Fruit fly (Drosophila melanogaster) whole organism, embryonic: ENCODE measurements around the gene CG7878.

Experiments
- CG10274 ChIP-seq: fragments of 200-800 bp; sonication (Bioruptor generic); optimal IDR thresholded peaks from 3 replicates; lab custom pipeline; 2017; ENCODE audit warnings: missing biosample characterization, mild to moderate bottlenecking, missing genetic modification characterization
- CG11093 ChIP-seq: fragments of 200-800 bp; sonication (Bioruptor generic); IDR thresholded peaks from 3 replicates; pipeline ENCODE4 v1.3.6; 2022; ENCODE audit warnings: missing biosample characterization, missing genetic modification characterization
- CG12659 ChIP-seq: fragments of 200-800 bp; sonication (Bioruptor generic); optimal IDR thresholded peaks from 3 replicates; lab custom pipeline; 2017; ENCODE audit warnings: mild to moderate bottlenecking, missing biosample characterization, missing genetic modification reagents, missing genetic modification characterization
- CG13775 ChIP-seq: fragments of 200-800 bp; sonication (Bioruptor generic); optimal IDR thresholded peaks from 3 replicates; lab custom pipeline; 2017; ENCODE audit warnings: missing biosample characterization, mild to moderate bottlenecking, missing genetic modification characterization
- CG14710 ChIP-seq: fragments of 200-800 bp; sonication (Bioruptor generic); optimal IDR thresholded peaks from 3 replicates; lab custom pipeline; 2019; ENCODE audit warnings: missing biosample characterization, mild to moderate bottlenecking, missing genetic modification characterization, moderate library complexity
- CG14860 ChIP-seq: fragments of 200-800 bp; sonication (Bioruptor generic); IDR thresholded peaks from 3 replicates; pipeline ENCODE4 v1.3.6; 2022; ENCODE audit warnings: missing biosample characterization, missing genetic modification characterization; ENCODE audit not compliant: partially characterized antibody
- CG15601 ChIP-seq: fragments of 200-800 bp; sonication (Bioruptor generic); optimal IDR thresholded peaks from 3 replicates; lab custom pipeline; 2019; ENCODE audit warnings: missing biosample characterization, mild to moderate bottlenecking, missing genetic modification characterization, moderate library complexity
- CG1603 ChIP-seq: fragments of 200-800 bp; sonication (Bioruptor generic); optimal IDR thresholded peaks from 2 replicates; lab custom pipeline; 2019; ENCODE audit warnings: missing biosample characterization, mild to moderate bottlenecking, missing genetic modification characterization, moderate library complexity
- CG16779 ChIP-seq: fragments of 200-800 bp; sonication (Bioruptor generic); IDR thresholded peaks from 2 replicates; pipeline ENCODE4 v1.3.6; 2022; ENCODE audit warnings: missing biosample characterization, missing genetic modification characterization
- CG17612 ChIP-seq: fragments of 200-800 bp; sonication (Bioruptor generic); IDR thresholded peaks from 2 replicates; pipeline ENCODE4 v1.3.6; 2022; ENCODE audit warnings: missing biosample characterization, missing genetic modification characterization
- CG18764 ChIP-seq: fragments of 200-800 bp; sonication (Bioruptor generic); optimal IDR thresholded peaks from 3 replicates; lab custom pipeline; 2016; ENCODE audit warnings: missing biosample characterization, missing genetic modification characterization
- CG31388 ChIP-seq: fragments of 200-800 bp; sonication (Bioruptor generic); optimal IDR thresholded peaks from 2 replicates; lab custom pipeline; 2016; ENCODE audit warnings: missing biosample characterization, missing genetic modification characterization
- CG34422 ChIP-seq: fragments of 200-800 bp; sonication (Bioruptor generic); IDR thresholded peaks from 3 replicates; pipeline ENCODE4 v1.3.6; 2022; ENCODE audit warnings: missing biosample characterization, missing genetic modification characterization
- CG4328 ChIP-seq: fragments of 200-800 bp; sonication (Bioruptor generic); optimal IDR thresholded peaks from 3 replicates; lab custom pipeline; 2017; ENCODE audit warnings: missing biosample characterization, missing genetic modification reagents, missing genetic modification characterization
- CG6175 ChIP-seq: fragments of 200-800 bp; sonication (Bioruptor generic); IDR thresholded peaks from 3 replicates; pipeline ENCODE4 v1.3.6; 2022; ENCODE audit warnings: missing biosample characterization, missing genetic modification characterization
- CG6813 ChIP-seq: fragments of 200-800 bp; sonication (Bioruptor generic); optimal IDR thresholded peaks from 2 replicates; lab custom pipeline; 2017; ENCODE audit warnings: missing biosample characterization, missing genetic modification characterization, mild to moderate bottlenecking, moderate library complexity, missing genetic modification reagents
- CG7271 ChIP-seq: fragments of 200-800 bp; sonication (Bioruptor generic); optimal IDR thresholded peaks from 2 replicates; lab custom pipeline; 2018; ENCODE audit warnings: missing biosample characterization, mild to moderate bottlenecking, missing genetic modification characterization, moderate library complexity
- CG7839 ChIP-seq: fragments of 200-800 bp; sonication (Bioruptor generic); optimal IDR thresholded peaks from 3 replicates; lab custom pipeline; 2018; ENCODE audit warnings: missing biosample characterization, mild to moderate bottlenecking, missing genetic modification characterization, moderate library complexity
- CG9797 ChIP-seq: fragments of 200-800 bp; sonication (Bioruptor generic); optimal IDR thresholded peaks from 3 replicates; lab custom pipeline; 2018; ENCODE audit warnings: missing biosample characterization, mild to moderate bottlenecking, missing genetic modification characterization
- D19A ChIP-seq: fragments of 200-800 bp; optimal IDR thresholded peaks from 3 replicates; lab custom pipeline; 2019; ENCODE audit warnings: missing biosample characterization, mild to moderate bottlenecking, missing genetic modification characterization, moderate library complexity
- HmgD ChIP-seq: fragments of 200-800 bp; sonication (Bioruptor generic); optimal IDR thresholded peaks from 3 replicates; lab custom pipeline; 2016; ENCODE audit warnings: missing biosample characterization, missing genetic modification characterization
- Hr78 ChIP-seq, 2 experiments: fragments of 200-800 bp in 1 of 2; fragments of >200 bp in 1 of 2; sonication (Bioruptor generic) in 1 of 2; optimal IDR thresholded peaks; 2 replicates each; lab custom pipeline; 2017 to 2019; ENCODE audit warnings: missing biosample characterization in 2 of 2, missing genetic modification characterization in 2 of 2, mild to moderate bottlenecking in 1 of 2, moderate library complexity in 1 of 2
- Jarid2 ChIP-seq: fragments of 200-800 bp; sonication (Bioruptor generic); optimal IDR thresholded peaks from 3 replicates; lab custom pipeline; 2017; ENCODE audit warnings: mild to moderate bottlenecking, missing biosample characterization, missing genetic modification reagents, missing genetic modification characterization
- Lpt ChIP-seq: fragments of >200 bp; optimal IDR thresholded peaks from 2 replicates; lab custom pipeline; 2018; ENCODE audit warnings: missing biosample characterization, missing genetic modification characterization
- NFAT ChIP-seq: fragments of 200-800 bp; sonication (Bioruptor generic); IDR thresholded peaks from 2 replicates; pipeline ENCODE4 v1.3.6; 2022; ENCODE audit warnings: missing biosample characterization, missing genetic modification characterization
- PHDP ChIP-seq: fragments of 200-800 bp; sonication (Bioruptor generic); optimal IDR thresholded peaks from 3 replicates; lab custom pipeline; 2018; ENCODE audit warnings: missing biosample characterization, mild to moderate bottlenecking, missing genetic modification characterization, moderate library complexity
- Sin3A ChIP-seq: fragments of >200 bp; optimal IDR thresholded peaks from 2 replicates; lab custom pipeline; 2018
- TFAM ChIP-seq: fragments of 200-800 bp; sonication (Bioruptor generic); optimal IDR thresholded peaks from 2 replicates; lab custom pipeline; 2017; ENCODE audit warnings: missing biosample characterization, missing genetic modification characterization, inconsistent platforms
- amos ChIP-seq: fragments of 200-800 bp; sonication (Bioruptor generic); IDR thresholded peaks from 2 replicates; pipeline ENCODE4 v1.3.6; 2022; ENCODE audit warnings: missing biosample characterization, missing genetic modification characterization; ENCODE audit not compliant: partially characterized antibody
- cg ChIP-seq: fragments of 200-800 bp; sonication (Bioruptor generic); optimal IDR thresholded peaks from 3 replicates; lab custom pipeline; 2019; ENCODE audit warnings: missing biosample characterization, mild to moderate bottlenecking, missing genetic modification characterization, moderate library complexity
- croc ChIP-seq: fragments of 200-800 bp; sonication (Bioruptor generic); conservative IDR thresholded peaks from 3 replicates; pipeline ENCODE4 v1.3.6; 2022; ENCODE audit warnings: missing biosample characterization, missing genetic modification characterization
- dan ChIP-seq: fragments of 200-800 bp; sonication (Bioruptor generic); IDR thresholded peaks from 2 replicates; pipeline ENCODE4 v1.3.6; 2022; ENCODE audit warnings: missing biosample characterization, missing genetic modification characterization
- dmrt99B ChIP-seq: fragments of 200-800 bp; sonication (Bioruptor generic); optimal IDR thresholded peaks from 2 replicates; lab custom pipeline; 2018; ENCODE audit warnings: missing biosample characterization, mild to moderate bottlenecking, missing genetic modification characterization, moderate library complexity
- fru ChIP-seq: fragments of >200 bp; optimal IDR thresholded peaks from 2 replicates; lab custom pipeline; 2017
- gfzf ChIP-seq: fragments of 200-800 bp; sonication (Bioruptor generic); optimal IDR thresholded peaks from 2 replicates; lab custom pipeline; 2016; ENCODE audit warnings: missing biosample characterization, mild to moderate bottlenecking, missing genetic modification characterization, moderate library complexity
- her ChIP-seq: fragments of 200-800 bp; sonication (Bioruptor generic); optimal IDR thresholded peaks from 2 replicates; lab custom pipeline; 2016; ENCODE audit warnings: missing biosample characterization, missing genetic modification characterization
- inv ChIP-seq: fragments of 200-800 bp; sonication (Bioruptor generic); IDR thresholded peaks from 2 replicates; pipeline ENCODE4 v1.3.6; 2022; ENCODE audit warnings: missing biosample characterization, missing genetic modification characterization; ENCODE audit not compliant: partially characterized antibody
- mirr ChIP-seq: fragments of 200-800 bp; sonication (Bioruptor generic); optimal IDR thresholded peaks from 3 replicates; lab custom pipeline; 2018; ENCODE audit warnings: missing biosample characterization, mild to moderate bottlenecking, missing genetic modification characterization
- mld ChIP-seq: fragments of 200-800 bp; sonication (Bioruptor generic); IDR thresholded peaks from 3 replicates; pipeline ENCODE4 v1.3.6; 2022; ENCODE audit warnings: missing biosample characterization, missing genetic modification characterization; ENCODE audit not compliant: partially characterized antibody
- nerfin-1 ChIP-seq: fragments of 200-800 bp; sonication (Bioruptor generic); optimal IDR thresholded peaks from 3 replicates; lab custom pipeline; 2019; ENCODE audit warnings: missing biosample characterization, mild to moderate bottlenecking, missing genetic modification characterization, moderate library complexity
- p53 ChIP-seq: fragments of 200-800 bp; sonication (Bioruptor generic); optimal IDR thresholded peaks from 2 replicates; lab custom pipeline; 2016; ENCODE audit warnings: missing biosample characterization, missing genetic modification characterization
- pan ChIP-seq, 4 experiments: fragments of >200 bp in 3 of 4; fragments of 200-800 bp in 1 of 4; sonication (Bioruptor generic) in 1 of 4; optimal IDR thresholded peaks in 3 of 4; IDR thresholded peaks in 1 of 4; 2 replicates each; pipeline versions ENCODE4 v1.3.6 to Lab custom; 2017 to 2022; ENCODE audit warnings: missing biosample characterization in 2 of 4, missing genetic modification characterization in 2 of 4, mixed read lengths in 1 of 4
- pho ChIP-seq: fragments of 200-800 bp; sonication (Bioruptor generic); optimal IDR thresholded peaks from 2 replicates; lab custom pipeline; 2016; ENCODE audit warnings: missing biosample characterization, missing genetic modification characterization
- pnt ChIP-seq: fragments of 200-800 bp; sonication (Bioruptor generic); optimal IDR thresholded peaks from 3 replicates; lab custom pipeline; 2016; ENCODE audit warnings: missing biosample characterization, missing genetic modification characterization
- psq ChIP-seq: fragments of 200-800 bp; sonication (Bioruptor generic); optimal IDR thresholded peaks from 2 replicates; lab custom pipeline; 2017; ENCODE audit warnings: missing biosample characterization, missing genetic modification characterization
- rib ChIP-seq: fragments of 200-800 bp; sonication (Bioruptor generic); IDR thresholded peaks from 2 replicates; pipeline ENCODE4 v1.3.6; 2022; ENCODE audit warnings: missing biosample characterization, missing genetic modification characterization
- run ChIP-seq: fragments of 200-800 bp; sonication (Bioruptor generic); optimal IDR thresholded peaks from 3 replicates; lab custom pipeline; 2018; ENCODE audit warnings: missing biosample characterization, mild to moderate bottlenecking, missing genetic modification characterization
- sens-2 ChIP-seq: fragments of 200-800 bp; sonication (Bioruptor generic); IDR thresholded peaks from 2 replicates; pipeline ENCODE4 v1.3.6; 2022; ENCODE audit warnings: missing biosample characterization, missing genetic modification characterization

The CG7878 gene

dm6 chr3R:8122198-8122970 is at the start of gene CG7878 (continued):
- TF ChIP-seq CG9797 (GFP tag; lab: Kevin White, UChicago) = peak; percentile 6
- TF ChIP-seq sens-2 = no peak
- peak; percentile 46 for TF ChIP-seq Sin3A
- no peak for TF ChIP-seq pan (optimal IDR thresholded peaks at IDR 0.05; lab: Kevin White, UChicago)
- TF ChIP-seq pan (GFP tag; optimal IDR thresholded peaks at IDR 0.05 in 1 of 2, IDR thresholded peaks at IDR 0.05 in 1 of 2) = peak in 1 of 2 experiments; percentile 19
- TF ChIP-seq CG12659 (GFP tag; lab: Kevin White, UChicago) = peak; percentile 81
- TF ChIP-seq CG10274 = no peak
- peak; percentile 29 for TF ChIP-seq dmrt99B
- TF ChIP-seq CG31388 (GFP tag; lab: Kevin White, UChicago) = no peak
- no peak for TF ChIP-seq Lpt
- TF ChIP-seq amos (GFP tag; lab: Robert Waterston, UW) = peak; percentile 80; the same call in 1 of the 2 replicates
- TF ChIP-seq CG6813 = no peak
- no peak for TF ChIP-seq run (tag; lab: Kevin White, UChicago)
- peak; percentile 64; the same call in 1 of the 2 replicates for TF ChIP-seq inv
- no peak for TF ChIP-seq fru (lab: Kevin White, UChicago)
- TF ChIP-seq CG14710 (tag; lab: Kevin White, UChicago) = peak; percentile 54
- peak; percentile 30 for TF ChIP-seq pnt (GFP tag; lab: Kevin White, UChicago)
- no peak for TF ChIP-seq CG6175 (GFP tag; lab: Robert Waterston, UW)
- TF ChIP-seq CG4328 (GFP tag; lab: Kevin White, UChicago) = peak; percentile 25
- no peak for TF ChIP-seq CG11093
- peak; percentile 55 for TF ChIP-seq D19A
- peak; percentile 20 for TF ChIP-seq her (GFP tag; lab: Kevin White, UChicago)
- TF ChIP-seq p53 (GFP tag; lab: Kevin White, UChicago) = no peak
- TF ChIP-seq CG7271 (tag; lab: Kevin White, UChicago) = no peak
- peak; percentile 26 for TF ChIP-seq PHDP (tag; lab: Kevin White, UChicago)
- TF ChIP-seq CG16779 (GFP tag; lab: Robert Waterston, UW) = no peak
- TF ChIP-seq mirr (GFP tag; lab: Kevin White, UChicago) = peak; percentile 2
- TF ChIP-seq CG17612 (GFP tag; lab: Robert Waterston, UW) = no peak
- peak; percentile 56 for TF ChIP-seq CG7839 (tag; lab: Kevin White, UChicago)
- TF ChIP-seq HmgD = peak; percentile 14
- TF ChIP-seq TFAM (GFP tag; lab: Kevin White, UChicago) = no peak
- no peak for TF ChIP-seq CG18764 (GFP tag; lab: Kevin White, UChicago)
- TF ChIP-seq CG34422 = peak; percentile 58; the same call in 1 of the 3 replicates
- no peak for TF ChIP-seq croc
- no peak for TF ChIP-seq rib (GFP tag; lab: Robert Waterston, UW)
- 0 out of 3 replicates have a peak, but pooled peaks have one; percentile 28 for TF ChIP-seq mld (GFP tag; lab: Robert Waterston, UW)
- peak; percentile 61 for TF ChIP-seq CG14860
- no peak for TF ChIP-seq Jarid2 (GFP tag; lab: Kevin White, UChicago)
- peak; percentile 76 for TF ChIP-seq NFAT
- no peak for TF ChIP-seq Hr78 (GFP tag; optimal IDR thresholded peaks at IDR 0.05; lab: Kevin White, UChicago)
- peak; percentile 37 for TF ChIP-seq CG1603
- TF ChIP-seq cg (GFP tag; lab: Kevin White, UChicago) = peak; percentile 41
- TF ChIP-seq psq (GFP tag; lab: Kevin White, UChicago) = no peak
- TF ChIP-seq dan = no peak
- no peak for TF ChIP-seq gfzf (GFP tag; lab: Kevin White, UChicago)
- TF ChIP-seq CG13775 (GFP tag; lab: Kevin White, UChicago) = peak; percentile 39
- no peak for TF ChIP-seq nerfin-1 (tag; lab: Kevin White, UChicago)
- TF ChIP-seq pho (GFP tag; lab: Kevin White, UChicago) = peak; percentile 51
- TF ChIP-seq CG15601 (tag; lab: Kevin White, UChicago) = peak; percentile 7
